Worm (Caenorhabditis elegans) whole organism, L3 larva: ENCODE data around the gene T06D8.9.

Experiments
- R02D3.7 ChIP-seq: fragments of 150-350 bp; optimal IDR thresholded peaks from 2 replicates; lab custom pipeline; 2014; ENCODE audit warnings: missing biosample characterization, missing genetic modification characterization
- ZK546.5 ChIP-seq: sonication (generic microtip); optimal IDR thresholded peaks from 2 replicates; lab custom pipeline; 2017; ENCODE audit warnings: missing biosample characterization, missing genetic modification characterization
- aly-2 ChIP-seq: fragments of 150-350 bp; optimal IDR thresholded peaks from 2 replicates; lab custom pipeline; 2014; ENCODE audit warnings: missing biosample characterization, missing genetic modification characterization
- ama-1 ChIP-seq: fragments of 150-350 bp; optimal IDR thresholded peaks from 2 replicates; lab custom pipeline; 2018
- ceh-16 ChIP-seq: sonication (generic microtip); optimal IDR thresholded peaks from 2 replicates; lab custom pipeline; 2017; ENCODE audit warnings: missing biosample characterization, missing genetic modification characterization
- ceh-28 ChIP-seq: fragments of 150-350 bp; optimal IDR thresholded peaks from 2 replicates; lab custom pipeline; 2014; ENCODE audit warnings: missing biosample characterization, missing genetic modification reagents, missing genetic modification characterization
- egl-5 ChIP-seq: fragments of 150-350 bp; optimal IDR thresholded peaks from 2 replicates; lab custom pipeline; 2017; ENCODE audit warnings: missing biosample characterization, missing genetic modification reagents, missing genetic modification characterization, inconsistent platforms
- elt-1 ChIP-seq: fragments of 150-350 bp; optimal IDR thresholded peaks from 2 replicates; lab custom pipeline; 2014; ENCODE audit warnings: missing biosample characterization, missing genetic modification characterization
- elt-2 ChIP-seq: sonication (generic microtip); optimal IDR thresholded peaks from 2 replicates; lab custom pipeline; 2016; ENCODE audit warnings: missing genetic modification reagents, mild to moderate bottlenecking, missing genetic modification characterization, missing compliant biosample characterization
- hmg-11 ChIP-seq: sonication (generic microtip); optimal IDR thresholded peaks from 2 replicates; lab custom pipeline; 2016; ENCODE audit warnings: missing genetic modification characterization, missing compliant biosample characterization
- jun-1 ChIP-seq: fragments of 150-350 bp; optimal IDR thresholded peaks from 2 replicates; lab custom pipeline; 2014; ENCODE audit warnings: missing biosample characterization, missing genetic modification reagents, missing genetic modification characterization
- lin-15B ChIP-seq: fragments of 150-350 bp; optimal IDR thresholded peaks from 2 replicates; lab custom pipeline; 2014; ENCODE audit warnings: missing biosample characterization, missing genetic modification characterization
- lin-39 ChIP-seq: fragments of 150-350 bp; optimal IDR thresholded peaks from 2 replicates; lab custom pipeline; 2018; ENCODE audit warnings: missing biosample characterization, missing genetic modification reagents, missing genetic modification characterization
- lsy-12 ChIP-seq: sonication (generic microtip); optimal IDR thresholded peaks from 2 replicates; lab custom pipeline; 2016; ENCODE audit warnings: mild to moderate bottlenecking, missing genetic modification characterization, missing compliant biosample characterization
- mml-1 ChIP-seq: fragments of 150-350 bp; sonication (generic microtip); optimal IDR thresholded peaks from 3 replicates; lab custom pipeline; 2014; ENCODE audit warnings: missing biosample characterization, missing genetic modification characterization
- nfya-1 ChIP-seq: sonication (generic microtip); optimal IDR thresholded peaks from 2 replicates; lab custom pipeline; 2017; ENCODE audit warnings: missing genetic modification characterization, mild to moderate bottlenecking, missing compliant biosample characterization, antibody characterized with exemption, moderate library complexity; ENCODE audit not compliant: insufficient read depth
- nhr-11 ChIP-seq: fragments of 150-350 bp; optimal IDR thresholded peaks from 2 replicates; lab custom pipeline; 2014; ENCODE audit warnings: missing biosample characterization, missing genetic modification characterization
- nhr-12 ChIP-seq: fragments of 150-350 bp; optimal IDR thresholded peaks from 2 replicates; lab custom pipeline; 2014; ENCODE audit warnings: missing biosample characterization, missing genetic modification characterization
- nhr-23 ChIP-seq: fragments of 150-350 bp; optimal IDR thresholded peaks from 2 replicates; lab custom pipeline; 2014; ENCODE audit warnings: missing biosample characterization, missing genetic modification reagents, missing genetic modification characterization
- nhr-25 ChIP-seq: sonication (generic microtip); optimal IDR thresholded peaks from 2 replicates; lab custom pipeline; 2017; ENCODE audit warnings: missing biosample characterization, missing genetic modification characterization
- nhr-43 ChIP-seq: sonication (generic microtip); optimal IDR thresholded peaks from 2 replicates; lab custom pipeline; 2016; ENCODE audit warnings: mild to moderate bottlenecking, missing genetic modification characterization, missing compliant biosample characterization; ENCODE audit not compliant: poor library complexity, severe bottlenecking
- nhr-67 ChIP-seq: fragments of 150-350 bp; optimal IDR thresholded peaks from 2 replicates; lab custom pipeline; 2014; ENCODE audit warnings: missing biosample characterization, missing genetic modification characterization
- pha-4 ChIP-seq: fragments of 150-350 bp; optimal IDR thresholded peaks from 2 replicates; lab custom pipeline; 2014; ENCODE audit warnings: missing biosample characterization, missing genetic modification reagents, missing genetic modification characterization
- pqm-1 ChIP-seq: fragments of 150-350 bp; optimal IDR thresholded peaks from 2 replicates; lab custom pipeline; 2017; ENCODE audit warnings: missing biosample characterization, missing genetic modification characterization, inconsistent platforms
- skn-1 ChIP-seq: fragments of 150-350 bp; optimal IDR thresholded peaks from 2 replicates; lab custom pipeline; 2014; ENCODE audit warnings: missing biosample characterization, missing genetic modification characterization
- snpc-4 ChIP-seq: fragments of 150-350 bp; optimal IDR thresholded peaks from 2 replicates; lab custom pipeline; 2014; ENCODE audit warnings: missing biosample characterization, missing genetic modification characterization
- tbx-2 ChIP-seq: sonication (generic microtip); optimal IDR thresholded peaks from 2 replicates; lab custom pipeline; 2016; ENCODE audit warnings: mild to moderate bottlenecking, missing genetic modification characterization, missing compliant biosample characterization
- zag-1 ChIP-seq: fragments of 150-350 bp; optimal IDR thresholded peaks from 2 replicates; lab custom pipeline; 2014; ENCODE audit warnings: missing biosample characterization, missing genetic modification characterization
- ztf-11 ChIP-seq: fragments of 150-350 bp; optimal IDR thresholded peaks from 2 replicates; lab custom pipeline; 2014; ENCODE audit warnings: missing biosample characterization, missing genetic modification characterization

Gene T06D8.9

DNA sequence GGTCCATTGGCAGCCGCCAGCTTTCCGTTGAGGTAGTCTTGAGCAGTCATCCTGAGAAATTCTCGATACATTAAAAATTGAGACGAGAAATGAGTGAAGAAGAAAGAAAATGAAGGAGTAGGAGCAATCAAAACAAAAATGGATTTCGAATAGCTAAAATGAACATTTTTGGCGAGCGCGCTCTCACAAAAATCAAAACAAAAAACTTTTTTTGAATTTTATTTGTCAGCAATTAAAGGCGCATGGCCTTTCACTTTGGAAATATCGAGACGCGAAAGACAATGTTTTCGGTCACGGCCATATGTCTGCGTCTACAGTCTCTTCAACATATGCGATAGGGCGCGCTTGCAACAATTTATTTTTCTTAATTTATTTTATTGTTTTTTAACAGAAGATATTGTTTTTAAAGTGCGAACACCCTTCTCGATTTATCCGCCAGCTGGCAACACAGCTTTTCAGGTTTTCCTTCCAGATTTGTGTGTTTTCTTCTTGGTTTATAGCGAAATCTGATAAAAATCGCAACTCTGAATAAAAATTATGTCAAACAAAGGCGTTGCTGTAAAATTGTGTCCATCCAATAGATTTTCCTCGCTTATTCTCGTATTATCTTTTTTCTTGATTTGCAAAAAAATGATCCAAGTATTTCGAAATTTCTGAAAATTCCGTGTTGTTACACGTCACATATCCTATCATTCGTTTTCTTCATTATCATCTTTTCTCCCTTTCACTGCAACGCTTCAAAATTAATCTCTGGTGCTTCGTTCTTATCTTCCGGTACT, at the start of gene T06D8.9, which contains the start of gene rpn-9:
T06D8.9 (plus strand) TSS at position 729 of the 779 bp plus-strand sequence.
rpn-9 (minus strand) TSS at position 51 of the 779 bp plus-strand sequence.
- peak; percentile 62 for TF ChIP-seq hmg-11 (tag; lab: Kevin White, UChicago)
- TF ChIP-seq nhr-11 = no peak
- TF ChIP-seq aly-2 (tag; lab: Kevin White, UChicago) = no peak
- TF ChIP-seq pqm-1 (tag; lab: Kevin White, UChicago) = peak; percentile 63
- TF ChIP-seq R02D3.7 = peak; percentile 37
- TF ChIP-seq lin-39 (tag; lab: Kevin White, UChicago) = peak; percentile 77
- peak; percentile 95 for TF ChIP-seq pha-4 (tag; lab: Kevin White, UChicago)
- TF ChIP-seq jun-1 = peak; percentile 62
- peak; percentile 24 for TF ChIP-seq lsy-12 (tag; lab: Kevin White, UChicago)
- TF ChIP-seq nhr-25 = peak; percentile 59
- peak; percentile 90 for TF ChIP-seq nfya-1 (tag; lab: Kevin White, UChicago)
- TF ChIP-seq elt-2 (tag; lab: Kevin White, UChicago) = peak; percentile 53
- peak; percentile 84 for TF ChIP-seq skn-1 (tag; lab: Kevin White, UChicago)
- TF ChIP-seq ceh-16 = no peak
- no peak for TF ChIP-seq ZK546.5
- TF ChIP-seq egl-5 (tag; lab: Kevin White, UChicago) = peak; percentile 91
- peak; percentile 90 for TF ChIP-seq snpc-4
- peak; percentile 86 for TF ChIP-seq nhr-23 (tag; lab: Kevin White, UChicago)
- no peak for TF ChIP-seq ztf-11 (tag; lab: Kevin White, UChicago)
- TF ChIP-seq elt-1 (tag; lab: Kevin White, UChicago) = peak; percentile 44
- TF ChIP-seq lin-15B (tag; lab: Kevin White, UChicago) = peak; percentile 97
- no peak for TF ChIP-seq zag-1 (tag; lab: Kevin White, UChicago)
- TF ChIP-seq ama-1 (lab: Kevin White, UChicago) = peak; percentile 44
- TF ChIP-seq nhr-43 (tag; lab: Kevin White, UChicago) = peak; percentile 64

DNA sequence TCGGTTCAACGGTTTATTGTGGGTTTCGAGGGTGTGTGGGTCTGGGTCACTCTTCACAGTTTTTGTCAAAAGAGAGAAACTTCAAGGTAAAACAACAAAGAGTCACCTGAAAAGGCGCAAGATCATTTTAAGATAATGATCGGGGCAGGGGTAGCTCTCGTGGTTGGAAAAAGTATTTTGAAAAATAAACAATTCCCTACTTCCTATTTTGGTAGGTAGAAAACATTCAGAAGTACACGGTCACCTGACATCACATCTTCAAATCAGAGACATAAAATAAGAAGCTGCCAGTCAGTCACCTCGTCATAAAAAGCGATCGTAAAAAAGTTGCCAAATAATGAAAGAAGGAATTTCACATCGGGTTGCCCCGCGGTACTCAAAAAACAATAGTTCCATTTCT, 46.9 kb upstream of the T06D8.9 start:
- no peak for TF ChIP-seq ceh-28 (tag; lab: Kevin White, UChicago)
- no peak for TF ChIP-seq ama-1 (lab: Kevin White, UChicago)
- TF ChIP-seq elt-1 (tag; lab: Kevin White, UChicago) = peak; percentile 38
- TF ChIP-seq nhr-12 (tag; lab: Kevin White, UChicago) = no peak
- TF ChIP-seq pqm-1 (tag; lab: Kevin White, UChicago) = no peak

DNA sequence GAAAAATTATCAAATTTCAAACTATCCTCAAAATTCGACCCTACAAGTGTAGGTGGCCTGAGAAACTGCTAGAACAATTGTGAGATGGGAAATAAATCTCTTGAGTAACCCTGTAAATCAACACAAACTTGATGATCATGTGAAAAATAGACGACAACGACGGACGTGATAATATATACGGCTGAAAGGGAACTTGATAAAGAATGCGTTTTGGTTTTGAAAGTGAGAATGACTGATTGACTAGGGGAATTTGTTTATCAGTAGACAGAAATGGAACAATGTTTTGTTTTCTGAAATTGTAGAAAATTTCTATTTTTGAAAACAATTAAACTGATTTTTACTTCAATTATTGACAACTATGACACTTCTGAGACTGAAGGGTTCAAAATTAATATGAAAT, 45.9 kb upstream of the T06D8.9 start:
- TF ChIP-seq nhr-12 (tag; lab: Kevin White, UChicago) (no peak), pha-4 (tag; lab: Kevin White, UChicago) (no peak), nhr-25 (peak; percentile 21), mml-1 (tag; lab: Kevin White, UChicago) (no peak), skn-1 (tag; lab: Kevin White, UChicago) (no peak)

DNA sequence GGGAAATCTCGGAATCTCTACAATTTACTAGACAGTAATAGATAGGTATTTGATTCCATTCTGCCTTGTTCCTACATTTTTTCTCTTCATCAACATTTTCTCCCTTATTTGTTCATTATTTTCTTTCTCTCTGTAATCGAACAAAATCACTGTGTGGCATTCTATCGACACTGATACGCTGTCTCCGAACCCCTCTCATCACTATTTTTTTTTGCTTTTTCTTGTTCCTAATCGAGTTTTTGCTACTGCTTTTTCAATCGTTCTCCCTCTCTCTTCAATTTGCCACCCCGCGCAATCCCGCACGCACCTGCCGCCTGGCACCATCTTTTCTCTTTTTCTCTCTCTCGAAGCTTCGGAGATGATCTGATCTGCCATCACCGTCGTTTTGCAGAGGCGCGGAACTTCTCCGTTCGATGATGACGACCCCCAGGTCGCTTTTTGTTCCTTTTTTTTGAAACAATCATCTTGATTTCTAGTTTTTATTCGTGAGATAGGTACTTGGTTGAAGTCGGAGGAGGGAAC, 39.1 kb upstream of the T06D8.9 start:
- TF ChIP-seq nhr-25 (peak; percentile 36), zag-1 (tag; lab: Kevin White, UChicago) (no peak), jun-1 (no peak), elt-1 (tag; lab: Kevin White, UChicago) (peak; percentile 30), nhr-23 (tag; lab: Kevin White, UChicago) (peak; percentile 27)

DNA sequence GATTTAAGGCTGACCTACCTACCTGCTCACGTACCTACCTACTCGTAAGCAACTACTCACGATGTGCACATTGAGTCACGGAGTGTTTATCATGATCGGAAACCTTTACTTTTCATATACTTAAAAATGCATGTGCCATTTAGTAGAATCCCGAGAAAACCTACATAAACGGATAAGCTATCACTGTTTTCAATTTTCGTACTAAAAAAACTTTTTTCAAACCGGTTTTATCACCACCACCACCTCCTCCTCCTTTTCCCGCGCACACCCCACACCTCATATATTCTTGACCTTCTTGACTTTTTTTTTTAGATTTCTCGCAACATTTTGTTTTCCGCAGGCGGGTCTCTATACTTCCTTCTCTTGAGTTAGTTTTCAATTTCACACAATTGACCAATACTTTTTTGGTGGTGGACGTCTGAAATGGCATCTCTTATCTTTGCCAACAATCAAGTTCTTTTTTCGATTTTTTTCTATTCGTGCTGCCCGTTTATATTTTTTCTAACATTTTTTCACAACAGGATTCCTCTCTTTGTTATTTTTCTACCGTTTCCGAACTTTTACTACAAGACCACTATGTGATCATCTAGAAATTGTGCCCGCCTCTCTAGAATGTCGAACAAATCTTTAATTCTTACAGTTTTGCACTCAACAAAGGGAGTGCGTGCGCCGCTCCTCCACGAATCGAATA, 36.7 kb upstream of the T06D8.9 start, which contains the start of gene srap-1:
srap-1 (plus strand) TSS at position 641 of the 691 bp plus-strand sequence.
- peak; percentile 6 for TF ChIP-seq nhr-25
- TF ChIP-seq snpc-4 = no peak
- no peak for TF ChIP-seq ceh-16
- TF ChIP-seq zag-1 (tag; lab: Kevin White, UChicago) = no peak
- no peak for TF ChIP-seq tbx-2 (tag; lab: Kevin White, UChicago)
- peak; percentile 46 for TF ChIP-seq elt-1 (tag; lab: Kevin White, UChicago)
- no peak for TF ChIP-seq ama-1 (lab: Kevin White, UChicago)
- TF ChIP-seq nhr-67 (tag; lab: Kevin White, UChicago) = no peak
